Fruit fly (Drosophila melanogaster) whole organism, embryonic: ENCODE data around the gene sad.

Experiments
- ATbp ChIP-seq: fragments of 200-800 bp; sonication (Bioruptor generic); optimal IDR thresholded peaks from 2 replicates; lab custom pipeline; 2017; ENCODE audit warnings: missing biosample characterization, mild to moderate bottlenecking, missing genetic modification characterization, missing genetic modification reagents
- Ada2b ChIP-seq: fragments of 200-800 bp; sonication (Bioruptor generic); IDR thresholded peaks from 2 replicates; pipeline ENCODE4 v1.3.6; 2022; ENCODE audit warnings: missing biosample characterization, missing genetic modification characterization
- Aef1 ChIP-seq: fragments of 200-800 bp; sonication (Bioruptor generic); IDR thresholded peaks from 3 replicates; pipeline ENCODE4 v1.3.6; 2022; ENCODE audit warnings: missing biosample characterization, missing genetic modification characterization
- Antp ChIP-seq: fragments of 200-800 bp; sonication (Bioruptor generic); optimal IDR thresholded peaks from 3 replicates; lab custom pipeline; 2016; ENCODE audit warnings: missing biosample characterization, missing genetic modification characterization
- B-H1 ChIP-seq: fragments of 200-800 bp; sonication (Bioruptor generic); IDR thresholded peaks from 3 replicates; pipeline ENCODE4 v1.3.6; 2022; ENCODE audit warnings: missing biosample characterization, missing genetic modification characterization
- CG14441 ChIP-seq: fragments of 200-800 bp; sonication (Bioruptor generic); IDR thresholded peaks from 2 replicates; pipeline ENCODE4 v1.3.6; 2022; ENCODE audit warnings: missing biosample characterization, missing genetic modification characterization
- CG2120 ChIP-seq: fragments of 200-800 bp; sonication (Bioruptor generic); optimal IDR thresholded peaks from 3 replicates; lab custom pipeline; 2016; ENCODE audit warnings: missing biosample characterization, missing genetic modification characterization
- CG2678 ChIP-seq: fragments of 200-800 bp; sonication (Bioruptor generic); optimal IDR thresholded peaks from 3 replicates; lab custom pipeline; 2019; ENCODE audit warnings: missing biosample characterization, mild to moderate bottlenecking, missing genetic modification characterization, moderate library complexity
- CG32772 ChIP-seq: fragments of 200-800 bp; sonication (Bioruptor generic); IDR thresholded peaks from 2 replicates; pipeline ENCODE4 v1.3.6; 2022; ENCODE audit warnings: missing biosample characterization, missing genetic modification characterization
- CG3281 ChIP-seq: fragments of 200-800 bp; sonication (Bioruptor generic); optimal IDR thresholded peaks from 3 replicates; lab custom pipeline; 2017; ENCODE audit warnings: missing biosample characterization, mild to moderate bottlenecking, missing genetic modification characterization
- CG3847 ChIP-seq: fragments of 200-800 bp; sonication (Bioruptor generic); IDR thresholded peaks from 2 replicates; pipeline ENCODE4 v1.3.6; 2022; ENCODE audit warnings: missing biosample characterization, missing genetic modification characterization
- CG6689 ChIP-seq: fragments of 200-800 bp; sonication (Bioruptor generic); IDR thresholded peaks from 2 replicates; pipeline ENCODE4 v1.3.6; 2022; ENCODE audit warnings: missing biosample characterization, missing genetic modification characterization
- CG6765 ChIP-seq: fragments of 200-800 bp; sonication (Bioruptor generic); optimal IDR thresholded peaks from 3 replicates; lab custom pipeline; 2017; ENCODE audit warnings: missing biosample characterization, mild to moderate bottlenecking, missing genetic modification characterization
- CG8765 ChIP-seq: fragments of 200-800 bp; sonication (Bioruptor generic); IDR thresholded peaks from 2 replicates; pipeline ENCODE4 v1.3.6; 2022; ENCODE audit warnings: missing biosample characterization, missing genetic modification characterization
- CG9215 ChIP-seq: fragments of 200-800 bp; sonication (Bioruptor generic); IDR thresholded peaks from 2 replicates; pipeline ENCODE4 v1.3.6; 2022; ENCODE audit warnings: missing biosample characterization, missing genetic modification characterization
- Drgx ChIP-seq: fragments of 200-800 bp; sonication (Bioruptor generic); IDR thresholded peaks from 2 replicates; pipeline ENCODE4 v1.3.6; 2022; ENCODE audit warnings: missing biosample characterization, missing genetic modification characterization
- Fer3 ChIP-seq: fragments of 200-800 bp; sonication (Bioruptor generic); optimal IDR thresholded peaks from 2 replicates; lab custom pipeline; 2018; ENCODE audit warnings: missing biosample characterization, mild to moderate bottlenecking, missing genetic modification characterization, moderate library complexity
- GATAe ChIP-seq: fragments of 200-800 bp; sonication (Bioruptor generic); conservative IDR thresholded peaks from 2 replicates; pipeline ENCODE4 v1.3.6; 2022; ENCODE audit warnings: missing biosample characterization, missing genetic modification characterization
- HLHmδ ChIP-seq: fragments of 200-800 bp; sonication (Bioruptor generic); optimal IDR thresholded peaks from 2 replicates; lab custom pipeline; 2018; ENCODE audit warnings: missing biosample characterization, mild to moderate bottlenecking, missing genetic modification characterization, moderate library complexity
- Hmr ChIP-seq: fragments of 200-800 bp; sonication (Bioruptor generic); optimal IDR thresholded peaks from 3 replicates; lab custom pipeline; 2017; ENCODE audit warnings: mild to moderate bottlenecking, missing biosample characterization, missing genetic modification reagents, missing genetic modification characterization
- Hr39 ChIP-seq: fragments of >200 bp; optimal IDR thresholded peaks from 2 replicates; lab custom pipeline; 2017
- Hr51 ChIP-seq, 2 experiments: fragments of 200-800 bp; sonication (Bioruptor generic); optimal IDR thresholded peaks; 2 replicates in 1 of 2; 3 replicates in 1 of 2; lab custom pipeline; 2016 to 2018; ENCODE audit warnings: missing biosample characterization in 2 of 2, missing genetic modification characterization in 2 of 2, mild to moderate bottlenecking in 1 of 2, moderate library complexity in 1 of 2
- Oli ChIP-seq: fragments of 200-800 bp; sonication (Bioruptor generic); optimal IDR thresholded peaks from 2 replicates; lab custom pipeline; 2018; ENCODE audit warnings: missing biosample characterization, mild to moderate bottlenecking, missing genetic modification characterization, moderate library complexity
- PHDP ChIP-seq: fragments of 200-800 bp; sonication (Bioruptor generic); optimal IDR thresholded peaks from 3 replicates; lab custom pipeline; 2018; ENCODE audit warnings: missing biosample characterization, mild to moderate bottlenecking, missing genetic modification characterization, moderate library complexity
- Xrp1 ChIP-seq: fragments of 200-800 bp; sonication (Bioruptor generic); IDR thresholded peaks from 2 replicates; pipeline ENCODE4 v1.3.6; 2022; ENCODE audit warnings: missing biosample characterization, missing genetic modification characterization
- abd-A ChIP-seq: fragments of 200-800 bp; sonication (Bioruptor generic); optimal IDR thresholded peaks from 3 replicates; lab custom pipeline; 2019; ENCODE audit warnings: missing biosample characterization, mild to moderate bottlenecking, missing genetic modification characterization, moderate library complexity
- cad ChIP-seq: fragments of >200 bp; optimal IDR thresholded peaks from 2 replicates; lab custom pipeline; 2017; ENCODE audit warnings: missing biosample characterization, missing genetic modification characterization
- cg ChIP-seq: fragments of 200-800 bp; sonication (Bioruptor generic); optimal IDR thresholded peaks from 3 replicates; lab custom pipeline; 2019; ENCODE audit warnings: missing biosample characterization, mild to moderate bottlenecking, missing genetic modification characterization, moderate library complexity
- chif ChIP-seq, 2 experiments: fragments of 200-800 bp; sonication (Bioruptor generic); optimal IDR thresholded peaks; 3 replicates each; lab custom pipeline; 2016; ENCODE audit warnings: missing biosample characterization in 2 of 2, missing genetic modification characterization in 2 of 2
- ci ChIP-seq: fragments of 200-800 bp; sonication (Bioruptor generic); IDR thresholded peaks from 3 replicates; pipeline ENCODE4 v1.3.6; 2022; ENCODE audit warnings: missing biosample characterization, missing genetic modification characterization
- esg ChIP-seq: fragments of 200-800 bp; sonication (Bioruptor generic); conservative IDR thresholded peaks from 2 replicates; pipeline ENCODE4 v1.3.6; 2022; ENCODE audit warnings: missing biosample characterization, missing genetic modification characterization
- ewg ChIP-seq: fragments of 200-800 bp; sonication (Bioruptor generic); optimal IDR thresholded peaks from 3 replicates; lab custom pipeline; 2017; ENCODE audit warnings: mild to moderate bottlenecking, missing biosample characterization, missing genetic modification reagents, missing genetic modification characterization
- fd102C ChIP-seq: fragments of 200-800 bp; sonication (Bioruptor generic); optimal IDR thresholded peaks from 2 replicates; lab custom pipeline; 2018; ENCODE audit warnings: missing biosample characterization, mild to moderate bottlenecking, missing genetic modification characterization, moderate library complexity
- gem ChIP-seq: fragments of 200-800 bp; sonication (Bioruptor generic); optimal IDR thresholded peaks from 2 replicates; lab custom pipeline; 2019; ENCODE audit warnings: missing biosample characterization, mild to moderate bottlenecking, missing genetic modification characterization, moderate library complexity
- ham ChIP-seq: fragments of 200-800 bp; sonication (Bioruptor generic); IDR thresholded peaks from 2 replicates; pipeline ENCODE4 v1.3.6; 2022; ENCODE audit warnings: missing biosample characterization, missing genetic modification characterization
- hkb ChIP-seq, 2 experiments: fragments of 200-800 bp in 1 of 2; fragments of >200 bp in 1 of 2; sonication (Bioruptor generic) in 1 of 2; IDR thresholded peaks in 1 of 2; optimal IDR thresholded peaks in 1 of 2; 2 replicates each; pipeline versions ENCODE4 v1.3.6 to Lab custom; 2017 to 2022; ENCODE audit warnings: missing biosample characterization in 1 of 2, missing genetic modification characterization in 1 of 2
- ind ChIP-seq: fragments of 200-800 bp; sonication (Bioruptor generic); optimal IDR thresholded peaks from 3 replicates; lab custom pipeline; 2016; ENCODE audit warnings: missing biosample characterization, missing genetic modification characterization
- jing ChIP-seq: fragments of 200-800 bp; sonication (Bioruptor generic); optimal IDR thresholded peaks from 2 replicates; lab custom pipeline; 2018; ENCODE audit warnings: missing biosample characterization, mild to moderate bottlenecking, missing genetic modification characterization
- ken ChIP-seq: fragments of 200-800 bp; sonication (Bioruptor generic); IDR thresholded peaks from 3 replicates; pipeline ENCODE4 v1.3.6; 2022; ENCODE audit warnings: missing biosample characterization, missing genetic modification characterization
- lab ChIP-seq: fragments of 200-800 bp; sonication (Bioruptor generic); optimal IDR thresholded peaks from 3 replicates; lab custom pipeline; 2017; ENCODE audit warnings: missing biosample characterization, missing genetic modification characterization, mild to moderate bottlenecking, moderate library complexity, missing genetic modification reagents
- nom ChIP-seq: fragments of 200-800 bp; sonication (Bioruptor generic); optimal IDR thresholded peaks from 2 replicates; lab custom pipeline; 2017; ENCODE audit warnings: missing biosample characterization, missing genetic modification characterization, mild to moderate bottlenecking, moderate library complexity, missing genetic modification reagents
- phol ChIP-seq: fragments of 200-800 bp; sonication (Bioruptor generic); optimal IDR thresholded peaks from 3 replicates; lab custom pipeline; 2018; ENCODE audit warnings: missing biosample characterization, mild to moderate bottlenecking, missing genetic modification characterization, moderate library complexity
- pnt ChIP-seq: fragments of 200-800 bp; sonication (Bioruptor generic); optimal IDR thresholded peaks from 3 replicates; lab custom pipeline; 2016; ENCODE audit warnings: missing biosample characterization, missing genetic modification characterization
- ranshi ChIP-seq: fragments of 200-800 bp; sonication (Bioruptor generic); IDR thresholded peaks from 2 replicates; pipeline ENCODE4 v1.3.6; 2022; ENCODE audit warnings: missing biosample characterization, missing genetic modification characterization
- row ChIP-seq: fragments of 200-800 bp; sonication (Bioruptor generic); IDR thresholded peaks from 3 replicates; pipeline ENCODE4 v1.3.6; 2022; ENCODE audit warnings: missing biosample characterization, missing genetic modification characterization
- sens ChIP-seq: fragments of 200-800 bp; sonication (Bioruptor generic); peaks from one replicate; lab custom pipeline; 2016; ENCODE audit warnings: missing biosample characterization, missing genetic modification characterization
- tap ChIP-seq: fragments of 200-800 bp; optimal IDR thresholded peaks from 3 replicates; lab custom pipeline; 2019; ENCODE audit warnings: missing biosample characterization, mild to moderate bottlenecking, missing genetic modification characterization, moderate library complexity
- ttk ChIP-seq: fragments of 200-800 bp; sonication (Bioruptor generic); IDR thresholded peaks from 2 replicates; pipeline ENCODE4 v2.1.2; 2022; ENCODE audit warnings: missing biosample characterization, missing genetic modification characterization
- vvl ChIP-seq: fragments of 200-800 bp; sonication (Bioruptor generic); IDR thresholded peaks from 2 replicates; pipeline ENCODE4 v1.3.6; 2022; ENCODE audit warnings: missing biosample characterization, missing genetic modification characterization
- zfh2 ChIP-seq: fragments of 200-800 bp; sonication (Bioruptor generic); optimal IDR thresholded peaks from 2 replicates; lab custom pipeline; 2016; ENCODE audit warnings: missing biosample characterization, missing genetic modification characterization

The sad gene

DNA sequence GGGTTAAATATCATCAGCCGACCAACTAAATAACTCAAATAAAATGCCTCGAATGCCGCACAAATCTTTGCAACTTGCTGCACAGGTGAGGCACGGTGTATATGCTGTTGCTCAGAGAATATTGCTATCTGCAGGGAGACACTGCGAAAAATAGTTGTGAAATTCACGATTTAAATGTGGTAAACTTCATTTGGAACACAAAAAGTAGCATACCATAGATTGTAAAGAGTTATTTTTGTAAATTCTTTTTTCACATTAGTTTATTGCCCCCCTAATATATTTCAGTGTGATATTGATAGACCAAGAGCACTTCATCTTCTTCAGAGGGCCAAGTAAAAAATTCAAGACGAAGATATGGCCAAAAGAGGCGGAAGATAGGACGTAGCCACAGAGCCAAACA lies 43.6 kb downstream of the sad start (continued):
- TF ChIP-seq sens (GFP tag; lab: Kevin White, UChicago) (peak; percentile 87), CG3281 (GFP tag; lab: Kevin White, UChicago) (peak; percentile 2), phol (tag; lab: Kevin White, UChicago) (no peak), Xrp1 (peak; percentile 40; the same call in 1 of the 2 replicates), pnt (GFP tag; lab: Kevin White, UChicago) (peak; percentile 46), CG3847 (GFP tag; lab: Robert Waterston, UW) (no peak; the same call in 1 of the 2 replicates), ewg (GFP tag; lab: Kevin White, UChicago) (no peak), ind (GFP tag; lab: Kevin White, UChicago) (peak; percentile 25), Drgx (GFP tag; lab: Robert Waterston, UW) (peak; percentile 86), ham (GFP tag; lab: Robert Waterston, UW) (no peak), Ada2b (peak; percentile 44; the same call in 1 of the 2 replicates), CG6689 (GFP tag; lab: Robert Waterston, UW) (peak; percentile 37; the same call in 1 of the 2 replicates), HLHmδ (GFP tag; lab: Kevin White, UChicago) (no peak), esg (0 out of 2 replicates have a peak, but pooled peaks have one; percentile 12), Antp (peak; percentile 35), gem (tag; lab: Kevin White, UChicago) (no peak), ATbp (peak; percentile 29), zfh2 (GFP tag; lab: Kevin White, UChicago) (no peak), CG9215 (GFP tag; lab: Robert Waterston, UW) (no peak), CG32772 (GFP tag; lab: Robert Waterston, UW) (0 out of 2 replicates have a peak, but pooled peaks have one; percentile 23), ranshi (GFP tag; lab: Robert Waterston, UW) (peak; percentile 25; the same call in 1 of the 2 replicates), cg (GFP tag; lab: Kevin White, UChicago) (no peak), Hmr (peak; percentile 31), ci (GFP tag; lab: Robert Waterston, UW) (0 out of 3 replicates have a peak, but pooled peaks have one; percentile 22), CG2120 (peak; percentile 27), fd102C (GFP tag; lab: Kevin White, UChicago) (no peak), Hr51 (GFP tag; optimal IDR thresholded peaks at IDR 0.05; lab: Kevin White, UChicago) (peak in 1 of 2 experiments; percentile 30), hkb (optimal IDR thresholded peaks at IDR 0.05; lab: Kevin White, UChicago) (no peak), hkb (GFP tag; IDR thresholded peaks at IDR 0.05; lab: Robert Waterston, UW) (peak; percentile 51; the same call in 1 of the 2 replicates), ken (GFP tag; lab: Robert Waterston, UW) (0 out of 3 replicates have a peak, but pooled peaks have one; percentile 31), cad (GFP tag; lab: Kevin White, UChicago) (no peak), CG14441 (GFP tag; lab: Robert Waterston, UW) (peak; percentile 44), chif (GFP tag; optimal IDR thresholded peaks at IDR 0.05; lab: Kevin White, UChicago) (peak in 1 of 2 experiments; percentile 7), B-H1 (GFP tag; lab: Robert Waterston, UW) (peak; percentile 50; the same call in 2 of the 3 replicates), Oli (tag; lab: Kevin White, UChicago) (peak; percentile 28), jing (GFP tag; lab: Kevin White, UChicago) (no peak), nom (peak; percentile 40), Fer3 (tag; lab: Kevin White, UChicago) (peak; percentile 20), CG8765 (GFP tag; lab: Robert Waterston, UW) (no peak), CG2678 (tag; lab: Kevin White, UChicago) (no peak), vvl (GFP tag; lab: Robert Waterston, UW) (peak; percentile 65; the same call in 1 of the 2 replicates), row (GFP tag; lab: Robert Waterston, UW) (peak; percentile 51), PHDP (no peak), GATAe (GFP tag; lab: Robert Waterston, UW) (no peak), lab (peak; percentile 52), CG6765 (GFP tag; lab: Kevin White, UChicago) (no peak), Hr39 (lab: Kevin White, UChicago) (no peak), ttk (GFP tag; lab: Robert Waterston, UW) (no peak), tap (tag; lab: Kevin White, UChicago) (peak; percentile 24), Aef1 (GFP tag; lab: Robert Waterston, UW) (0 out of 3 replicates have a peak, but pooled peaks have one; percentile 13), abd-A (no peak)
